Fruit fly (Drosophila melanogaster) whole organism, embryonic: ENCODE data around the gene CG4404.
A peak's percentile ranks its signal among the peaks of the same experiment; 100 is the strongest.

Source experiments
- Ada2b ChIP-seq: fragments of 200-800 bp; sonication (Bioruptor generic); IDR thresholded peaks from 2 replicates; pipeline ENCODE4 v1.3.6; 2022; ENCODE audit warnings: missing biosample characterization, missing genetic modification characterization
- Adf1 ChIP-seq: fragments of 200-800 bp; sonication (Bioruptor generic); IDR thresholded peaks from 2 replicates; pipeline ENCODE4 v1.3.6; 2022; ENCODE audit warnings: missing biosample characterization, missing genetic modification characterization
- Antp ChIP-seq: fragments of 200-800 bp; sonication (Bioruptor generic); optimal IDR thresholded peaks from 3 replicates; lab custom pipeline; 2016; ENCODE audit warnings: missing biosample characterization, missing genetic modification characterization
- B-H1 ChIP-seq: fragments of 200-800 bp; sonication (Bioruptor generic); IDR thresholded peaks from 3 replicates; pipeline ENCODE4 v1.3.6; 2022; ENCODE audit warnings: missing biosample characterization, missing genetic modification characterization
- Blimp-1 ChIP-seq: fragments of 200-800 bp; sonication (Bioruptor generic); optimal IDR thresholded peaks from 3 replicates; lab custom pipeline; 2018; ENCODE audit warnings: missing biosample characterization, missing genetic modification characterization, mild to moderate bottlenecking, moderate library complexity, missing genetic modification reagents
- CG10366 ChIP-seq: fragments of 200-800 bp; sonication (Bioruptor generic); IDR thresholded peaks from 2 replicates; pipeline ENCODE4 v1.3.6; 2022; ENCODE audit warnings: missing biosample characterization, missing genetic modification characterization
- CG10543 ChIP-seq: fragments of 200-800 bp; sonication (Bioruptor generic); optimal IDR thresholded peaks from 3 replicates; lab custom pipeline; 2017; ENCODE audit warnings: missing biosample characterization, mild to moderate bottlenecking, missing genetic modification characterization, moderate library complexity
- CG11504 ChIP-seq: fragments of 200-800 bp; sonication (Bioruptor generic); optimal IDR thresholded peaks from 3 replicates; lab custom pipeline; 2019; ENCODE audit warnings: missing biosample characterization, mild to moderate bottlenecking, missing genetic modification characterization, moderate library complexity
- CG12942 ChIP-seq: fragments of 200-800 bp; sonication (Bioruptor generic); optimal IDR thresholded peaks from 3 replicates; lab custom pipeline; 2016; ENCODE audit warnings: missing biosample characterization, missing genetic modification characterization
- CG13424 ChIP-seq: fragments of 200-800 bp; sonication (Bioruptor generic); optimal IDR thresholded peaks from 2 replicates; lab custom pipeline; 2019; ENCODE audit warnings: missing biosample characterization, mild to moderate bottlenecking, missing genetic modification characterization, moderate library complexity
- CG13894 ChIP-seq: fragments of 200-800 bp; sonication (Bioruptor generic); optimal IDR thresholded peaks from 3 replicates; lab custom pipeline; 2018; ENCODE audit warnings: missing biosample characterization, mild to moderate bottlenecking, missing genetic modification characterization, moderate library complexity
- CG14441 ChIP-seq: fragments of 200-800 bp; sonication (Bioruptor generic); IDR thresholded peaks from 2 replicates; pipeline ENCODE4 v1.3.6; 2022; ENCODE audit warnings: missing biosample characterization, missing genetic modification characterization
- CG14965 ChIP-seq: fragments of 200-800 bp; sonication (Bioruptor generic); optimal IDR thresholded peaks from 2 replicates; lab custom pipeline; 2016; ENCODE audit warnings: missing biosample characterization, missing genetic modification characterization, borderline replicate concordance
- CG15514 ChIP-seq: fragments of 200-800 bp; sonication (Bioruptor generic); optimal IDR thresholded peaks from 3 replicates; lab custom pipeline; 2017; ENCODE audit warnings: missing biosample characterization, missing genetic modification characterization, mild to moderate bottlenecking, moderate library complexity, missing genetic modification reagents
- CG16779 ChIP-seq: fragments of 200-800 bp; sonication (Bioruptor generic); IDR thresholded peaks from 2 replicates; pipeline ENCODE4 v1.3.6; 2022; ENCODE audit warnings: missing biosample characterization, missing genetic modification characterization
- CG16815 ChIP-seq: fragments of 200-800 bp; sonication (Bioruptor generic); optimal IDR thresholded peaks from 3 replicates; lab custom pipeline; 2017; ENCODE audit warnings: missing biosample characterization, mild to moderate bottlenecking, missing genetic modification characterization
- CG17802 ChIP-seq: fragments of 200-800 bp; sonication (Bioruptor generic); optimal IDR thresholded peaks from 2 replicates; lab custom pipeline; 2018; ENCODE audit warnings: missing biosample characterization, mild to moderate bottlenecking, missing genetic modification characterization, moderate library complexity
- CG18011 ChIP-seq: fragments of 200-800 bp; sonication (Bioruptor generic); optimal IDR thresholded peaks from 2 replicates; lab custom pipeline; 2017; ENCODE audit warnings: missing biosample characterization, missing genetic modification characterization, mild to moderate bottlenecking, moderate library complexity, missing genotype
- CG18764 ChIP-seq: fragments of 200-800 bp; sonication (Bioruptor generic); optimal IDR thresholded peaks from 3 replicates; lab custom pipeline; 2016; ENCODE audit warnings: missing biosample characterization, missing genetic modification characterization
- CG2202 ChIP-seq: fragments of 200-800 bp; sonication (Bioruptor generic); optimal IDR thresholded peaks from 2 replicates; lab custom pipeline; 2018; ENCODE audit warnings: missing biosample characterization, mild to moderate bottlenecking, missing genetic modification characterization
- CG4282 ChIP-seq: fragments of 200-800 bp; sonication (Bioruptor generic); optimal IDR thresholded peaks from 2 replicates; lab custom pipeline; 2016; ENCODE audit warnings: missing biosample characterization, missing genetic modification characterization
- CG4820 ChIP-seq: fragments of 200-800 bp; sonication (Bioruptor generic); optimal IDR thresholded peaks from 3 replicates; lab custom pipeline; 2016; ENCODE audit warnings: missing biosample characterization, missing genetic modification characterization
- CG4854 ChIP-seq: fragments of 200-800 bp; sonication (Bioruptor generic); optimal IDR thresholded peaks from 2 replicates; lab custom pipeline; 2016; ENCODE audit warnings: missing biosample characterization, missing genetic modification characterization, inconsistent platforms
- CG7745 ChIP-seq: fragments of 200-800 bp; sonication (Bioruptor generic); optimal IDR thresholded peaks from 2 replicates; lab custom pipeline; 2018; ENCODE audit warnings: missing biosample characterization, mild to moderate bottlenecking, missing genetic modification characterization, moderate library complexity
- CG9609 ChIP-seq: fragments of 200-800 bp; sonication (Bioruptor generic); optimal IDR thresholded peaks from 3 replicates; lab custom pipeline; 2016; ENCODE audit warnings: missing biosample characterization, missing genetic modification characterization
- CHES-1-like ChIP-seq: fragments of 200-800 bp; sonication (Bioruptor generic); optimal IDR thresholded peaks from 2 replicates; lab custom pipeline; 2016; ENCODE audit warnings: missing biosample characterization, missing genetic modification characterization
- Ets65A ChIP-seq: fragments of 200-800 bp; sonication (Bioruptor generic); peaks from one replicate; lab custom pipeline; 2016; ENCODE audit warnings: missing biosample characterization, missing genetic modification characterization
- Hr51 ChIP-seq, 2 experiments: fragments of 200-800 bp; sonication (Bioruptor generic); optimal IDR thresholded peaks; 2 replicates in 1 of 2; 3 replicates in 1 of 2; lab custom pipeline; 2016 to 2018; ENCODE audit warnings: missing biosample characterization in 2 of 2, missing genetic modification characterization in 2 of 2, mild to moderate bottlenecking in 1 of 2, moderate library complexity in 1 of 2
- Hr78 ChIP-seq, 2 experiments: fragments of 200-800 bp in 1 of 2; fragments of >200 bp in 1 of 2; sonication (Bioruptor generic) in 1 of 2; optimal IDR thresholded peaks; 2 replicates each; lab custom pipeline; 2017 to 2019; ENCODE audit warnings: missing biosample characterization in 2 of 2, missing genetic modification characterization in 2 of 2, mild to moderate bottlenecking in 1 of 2, moderate library complexity in 1 of 2
- Rx ChIP-seq: fragments of 200-800 bp; sonication (Bioruptor generic); IDR thresholded peaks from 2 replicates; pipeline ENCODE4 v1.3.6; 2022; ENCODE audit warnings: missing biosample characterization, missing genetic modification characterization
- Sry-δ ChIP-seq: fragments of 200-800 bp; sonication (Bioruptor generic); optimal IDR thresholded peaks from 2 replicates; lab custom pipeline; 2016; ENCODE audit warnings: missing biosample characterization, missing genetic modification characterization
- Xbp1 ChIP-seq: fragments of 200-800 bp; sonication (Bioruptor generic); optimal IDR thresholded peaks from 3 replicates; lab custom pipeline; 2016; ENCODE audit warnings: missing biosample characterization, mild to moderate bottlenecking, missing genetic modification characterization
- ato ChIP-seq: fragments of 200-800 bp; sonication (Bioruptor generic); IDR thresholded peaks from 2 replicates; pipeline ENCODE4 v1.3.6; 2022; ENCODE audit warnings: missing biosample characterization, missing genetic modification characterization; ENCODE audit not compliant: partially characterized antibody
- az2 ChIP-seq: fragments of 200-800 bp; sonication (Bioruptor generic); optimal IDR thresholded peaks from 3 replicates; lab custom pipeline; 2016; ENCODE audit warnings: missing biosample characterization, missing genetic modification characterization
- cg ChIP-seq: fragments of 200-800 bp; sonication (Bioruptor generic); optimal IDR thresholded peaks from 3 replicates; lab custom pipeline; 2019; ENCODE audit warnings: missing biosample characterization, mild to moderate bottlenecking, missing genetic modification characterization, moderate library complexity
- chinmo ChIP-seq: fragments of 200-800 bp; sonication (Bioruptor generic); IDR thresholded peaks from 4 replicates; pipeline ENCODE4 v1.3.6; 2022; ENCODE audit warnings: missing biosample characterization, missing genetic modification characterization; ENCODE audit not compliant: partially characterized antibody
- chn ChIP-seq: fragments of 200-800 bp; sonication (Bioruptor generic); optimal IDR thresholded peaks from 2 replicates; lab custom pipeline; 2016; ENCODE audit warnings: missing biosample characterization, missing genetic modification characterization
- ci ChIP-seq: fragments of 200-800 bp; sonication (Bioruptor generic); IDR thresholded peaks from 3 replicates; pipeline ENCODE4 v1.3.6; 2022; ENCODE audit warnings: missing biosample characterization, missing genetic modification characterization
- crp ChIP-seq, 2 experiments: fragments of 200-800 bp; sonication (Bioruptor generic); optimal IDR thresholded peaks; 2 replicates in 1 of 2; 3 replicates in 1 of 2; lab custom pipeline; 2017; ENCODE audit warnings: missing biosample characterization in 2 of 2, missing genetic modification characterization in 2 of 2, mild to moderate bottlenecking in 1 of 2, moderate library complexity in 1 of 2
- jing ChIP-seq: fragments of 200-800 bp; sonication (Bioruptor generic); optimal IDR thresholded peaks from 2 replicates; lab custom pipeline; 2018; ENCODE audit warnings: missing biosample characterization, mild to moderate bottlenecking, missing genetic modification characterization
- prd ChIP-seq, 3 experiments: fragments of >200 bp in 2 of 3; fragments of 200-800 bp in 1 of 3; sonication (Bioruptor generic) in 1 of 3; optimal IDR thresholded peaks in 2 of 3; IDR thresholded peaks in 1 of 3; 2 replicates in 2 of 3; 3 replicates in 1 of 3; pipeline versions ENCODE4 v1.3.6 to Lab custom; 2017 to 2022; ENCODE audit warnings: missing biosample characterization in 1 of 3, missing genetic modification characterization in 1 of 3
- tgo ChIP-seq: fragments of 200-800 bp; sonication (Bioruptor generic); IDR thresholded peaks from 3 replicates; pipeline ENCODE4 v1.3.6; 2022; ENCODE audit warnings: missing biosample characterization, missing genetic modification characterization
- tio ChIP-seq: fragments of 200-800 bp; sonication (Bioruptor generic); optimal IDR thresholded peaks from 2 replicates; lab custom pipeline; 2017; ENCODE audit warnings: missing biosample characterization, missing genetic modification characterization, inconsistent platforms
- ttk ChIP-seq: fragments of 200-800 bp; sonication (Bioruptor generic); IDR thresholded peaks from 2 replicates; pipeline ENCODE4 v2.1.2; 2022; ENCODE audit warnings: missing biosample characterization, missing genetic modification characterization
- tup ChIP-seq: fragments of 200-800 bp; sonication (Bioruptor generic); optimal IDR thresholded peaks from 2 replicates; lab custom pipeline; 2016; ENCODE audit warnings: missing biosample characterization, mild to moderate bottlenecking, missing genetic modification characterization, moderate library complexity
- z ChIP-seq: fragments of 200-800 bp; sonication (Bioruptor generic); IDR thresholded peaks from 3 replicates; pipeline ENCODE4 v1.3.6; 2022; ENCODE audit warnings: missing biosample characterization, missing genetic modification characterization
- zen ChIP-seq: fragments of 200-800 bp; sonication (Bioruptor generic); optimal IDR thresholded peaks from 3 replicates; lab custom pipeline; 2018; ENCODE audit warnings: missing biosample characterization, mild to moderate bottlenecking, missing genetic modification characterization, moderate library complexity

The CG4404 gene

dm6 chrX:12925426-12926256, 19.8 kb upstream of the CG4404 start (continued):
- TF ChIP-seq CG18764 (GFP tag; lab: Kevin White, UChicago) (no peak), CG4282 (GFP tag; lab: Kevin White, UChicago) (no peak), Rx (peak; percentile 39; the same call in 1 of the 2 replicates), crp (GFP tag; optimal IDR thresholded peaks at IDR 0.05; lab: Kevin White, UChicago) (no peak), CG11504 (peak; percentile 81), Adf1 (no peak), CG2202 (tag; lab: Kevin White, UChicago) (peak; percentile 68), Blimp-1 (GFP tag; lab: Kevin White, UChicago) (peak; percentile 56), chn (GFP tag; lab: Kevin White, UChicago) (no peak), CG12942 (GFP tag; lab: Kevin White, UChicago) (no peak), Ets65A (GFP tag; lab: Kevin White, UChicago) (peak; percentile 44), ato (GFP tag; lab: Robert Waterston, UW) (no peak), Antp (GFP tag; lab: Kevin White, UChicago) (no peak), CG16815 (no peak), ttk (GFP tag; lab: Robert Waterston, UW) (peak; percentile 64), zen (tag; lab: Kevin White, UChicago) (peak; percentile 60), CG17802 (tag; lab: Kevin White, UChicago) (no peak), CG7745 (no peak), jing (GFP tag; lab: Kevin White, UChicago) (no peak), B-H1 (peak; percentile 56), prd (optimal IDR thresholded peaks at IDR 0.05; lab: Kevin White, UChicago) (no peak), prd (GFP tag; IDR thresholded peaks at IDR 0.05; lab: Robert Waterston, UW) (peak; percentile 86), cg (GFP tag; lab: Kevin White, UChicago) (peak; percentile 80), CG14965 (GFP tag; lab: Kevin White, UChicago) (no peak), az2 (GFP tag; lab: Kevin White, UChicago) (peak; percentile 44), tio (GFP tag; lab: Kevin White, UChicago) (peak; percentile 5), CG15514 (GFP tag; lab: Kevin White, UChicago) (peak; percentile 21), CG4820 (GFP tag; lab: Kevin White, UChicago) (peak; percentile 35), tgo (GFP tag; lab: Robert Waterston, UW) (peak; percentile 66), Xbp1 (peak; percentile 40), CG9609 (GFP tag; lab: Kevin White, UChicago) (no peak), z (no peak), CG14441 (GFP tag; lab: Robert Waterston, UW) (peak; percentile 70), Ada2b (peak; percentile 65), chinmo (0 out of 4 replicates have a peak, but pooled peaks have one; percentile 48), Hr78 (GFP tag; optimal IDR thresholded peaks at IDR 0.05; lab: Kevin White, UChicago) (peak in 1 of 2 experiments; percentile 31), CG13894 (tag; lab: Kevin White, UChicago) (peak; percentile 2), CG10543 (no peak), Hr51 (GFP tag; optimal IDR thresholded peaks at IDR 0.05; lab: Kevin White, UChicago) (peak in 1 of 2 experiments; percentile 58), ci (GFP tag; lab: Robert Waterston, UW) (peak; percentile 80), tup (no peak), CG10366 (GFP tag; lab: Robert Waterston, UW) (peak; percentile 60), CG13424 (peak; percentile 59), CG4854 (GFP tag; lab: Kevin White, UChicago) (no peak), CHES-1-like (GFP tag; lab: Kevin White, UChicago) (no peak), CG16779 (GFP tag; lab: Robert Waterston, UW) (no peak), Sry-δ (no peak), CG18011 (no peak)
